Fruit fly (Drosophila melanogaster): ENCODE measurements around the gene ORMDL.

Gene ORMDL

dm6 chr3L:21652768-21653167, 17.7 kb downstream of the ORMDL start (continued):
- TF ChIP-seq CG6654 (GFP tag; optimal IDR thresholded peaks at IDR 0.05) (peak; percentile 63), usp (GFP tag; optimal IDR thresholded peaks at IDR 0.05) (no peak), hkb (optimal IDR thresholded peaks at IDR 0.05) (no peak), hkb (GFP tag; IDR thresholded peaks at IDR 0.05) (peak; percentile 55; the same call in 1 of the 2 replicates), HLH3B (GFP tag; IDR thresholded peaks at IDR 0.05) (peak; percentile 76), B-H1 (GFP tag; IDR thresholded peaks at IDR 0.05) (no peak), nerfin-2 (GFP tag; IDR thresholded peaks at IDR 0.05; ENCODE audit: partially characterized antibody) (no peak), oc (tag; optimal IDR thresholded peaks at IDR 0.05) (peak; percentile 25), Neu2 (GFP tag; optimal IDR thresholded peaks at IDR 0.05; ENCODE audit: borderline replicate concordance) (no peak), CG3281 (GFP tag; optimal IDR thresholded peaks at IDR 0.05) (no peak), sr (GFP tag; IDR thresholded peaks at IDR 0.05) (no peak), MTF-1 (GFP tag; optimal IDR thresholded peaks at IDR 0.05; ENCODE audit: borderline replicate concordance) (peak; percentile 27), CG3726 (GFP tag; IDR thresholded peaks at IDR 0.05) (no peak), pfk (GFP tag; optimal IDR thresholded peaks at IDR 0.05) (no peak), abd-A (tag; optimal IDR thresholded peaks at IDR 0.05) (no peak), tx (GFP tag; optimal IDR thresholded peaks at IDR 0.05) (peak; percentile 46), CG7786 (GFP tag; optimal IDR thresholded peaks at IDR 0.05) (peak; percentile 39), Kr (GFP tag; optimal IDR thresholded peaks at IDR 0.05) (no peak), CG15479 (GFP tag; optimal IDR thresholded peaks at IDR 0.05) (no peak), odd (GFP tag; optimal IDR thresholded peaks at IDR 0.05) (no peak), CG16813 (GFP tag; IDR thresholded peaks at IDR 0.05; ENCODE audit: partially characterized antibody) (peak; percentile 37; the same call in 1 of the 3 replicates), amos (GFP tag; IDR thresholded peaks at IDR 0.05; ENCODE audit: partially characterized antibody) (peak; percentile 66), TFAM (GFP tag; optimal IDR thresholded peaks at IDR 0.05) (no peak), CG12769 (tag; optimal IDR thresholded peaks at IDR 0.05) (peak; percentile 56), MESR4 (GFP tag; optimal IDR thresholded peaks at IDR 0.05) (no peak), CG10959 (GFP tag; IDR thresholded peaks at IDR 0.05) (peak; percentile 69), CG13775 (GFP tag; optimal IDR thresholded peaks at IDR 0.05) (peak; percentile 25), Spps (tag; optimal IDR thresholded peaks at IDR 0.05) (no peak), ranshi (GFP tag; IDR thresholded peaks at IDR 0.05) (peak; percentile 65), CG4328 (GFP tag; optimal IDR thresholded peaks at IDR 0.05) (peak; percentile 33), sd (tag; optimal IDR thresholded peaks at IDR 0.05) (no peak), ara (GFP tag; IDR thresholded peaks at IDR 0.05) (no peak), Stat92E (GFP tag; optimal IDR thresholded peaks at IDR 0.05) (peak in 1 of 3 experiments; percentile 16), CG12236 (GFP tag; optimal IDR thresholded peaks at IDR 0.05) (no peak), Mad (GFP tag; optimal IDR thresholded peaks at IDR 0.05) (peak; percentile 63), h (optimal IDR thresholded peaks at IDR 0.05) (no peak), otp (GFP tag; IDR thresholded peaks at IDR 0.05) (peak; percentile 49; the same call in 1 of the 3 replicates), Optix (GFP tag; IDR thresholded peaks at IDR 0.05) (peak; percentile 65), Oaz (GFP tag; IDR thresholded peaks at IDR 0.05) (peak; percentile 67; the same call in 1 of the 2 replicates), pzg (GFP tag; optimal IDR thresholded peaks at IDR 0.05) (peak; percentile 5), Nf-YA (GFP tag; IDR thresholded peaks at IDR 0.05) (no peak), CG6765 (GFP tag; optimal IDR thresholded peaks at IDR 0.05) (no peak), CG30403 (GFP tag; optimal IDR thresholded peaks at IDR 0.05) (peak; percentile 80), eyg (GFP tag; optimal IDR thresholded peaks at IDR 0.05) (peak; percentile 22), CG14965 (GFP tag; optimal IDR thresholded peaks at IDR 0.05; ENCODE audit: borderline replicate concordance) (peak; percentile 75), bigmax (GFP tag; optimal IDR thresholded peaks at IDR 0.05) (peak; percentile 76), Lhr (GFP tag; optimal IDR thresholded peaks at IDR 0.05) (peak; percentile 85), chn (GFP tag; optimal IDR thresholded peaks at IDR 0.05) (peak; percentile 54), CG18599 (GFP tag; optimal IDR thresholded peaks at IDR 0.05) (no peak), gem (tag; optimal IDR thresholded peaks at IDR 0.05) (peak; percentile 76), CG11247 (GFP tag; IDR thresholded peaks at IDR 0.05) (peak; percentile 83)

Data from whole organism, embryonic.